Worm (Caenorhabditis elegans) whole organism, early embryonic: ENCODE results near the gene exl-1.

Source experiments
- B0310.2 ChIP-seq: sonication (generic microtip); optimal IDR thresholded peaks from 2 replicates; lab custom pipeline; 2016; ENCODE audit warnings: mild to moderate bottlenecking, missing genetic modification characterization, missing compliant biosample characterization
- F13C5.2 ChIP-seq: sonication (generic microtip); optimal IDR thresholded peaks from 2 replicates; lab custom pipeline; 2017; ENCODE audit warnings: mild to moderate bottlenecking, missing genetic modification characterization, inconsistent platforms, missing compliant biosample characterization
- aly-1 ChIP-seq: sonication (generic microtip); optimal IDR thresholded peaks from 2 replicates; lab custom pipeline; 2016; ENCODE audit warnings: missing genetic modification characterization, missing compliant biosample characterization
- ama-1 ChIP-seq: fragments of 150-350 bp; optimal IDR thresholded peaks from 2 replicates; lab custom pipeline; 2014
- ceh-13 ChIP-seq: fragments of 200-800 bp; sonication (Bioruptor generic); optimal IDR thresholded peaks from 2 replicates; lab custom pipeline; 2018; ENCODE audit warnings: mild to moderate bottlenecking, missing genetic modification characterization, missing compliant biosample characterization
- ceh-36 ChIP-seq: sonication (generic microtip); optimal IDR thresholded peaks from 2 replicates; lab custom pipeline; 2016; ENCODE audit warnings: missing genetic modification characterization, inconsistent platforms, missing compliant biosample characterization
- ets-7 ChIP-seq: sonication (generic microtip); optimal IDR thresholded peaks from 2 replicates; lab custom pipeline; 2016; ENCODE audit warnings: missing genotype, missing genetic modification characterization, missing compliant biosample characterization
- flt-1 ChIP-seq: fragments of 200-800 bp; sonication (Bioruptor generic); IDR thresholded peaks from 2 replicates; pipeline ENCODE4 v1.3.6; 2022; ENCODE audit warnings: missing genetic modification characterization, missing compliant biosample characterization
- hmbx-1 ChIP-seq: sonication (generic microtip); optimal IDR thresholded peaks from 2 replicates; lab custom pipeline; 2016; ENCODE audit warnings: mild to moderate bottlenecking, missing genetic modification characterization, missing compliant biosample characterization
- hmg-4 ChIP-seq: fragments of 200-800 bp; sonication (Bioruptor generic); optimal IDR thresholded peaks from 2 replicates; lab custom pipeline; 2018; ENCODE audit warnings: mild to moderate bottlenecking, missing genetic modification characterization, missing compliant biosample characterization
- hnd-1 ChIP-seq: sonication (generic microtip); optimal IDR thresholded peaks from 2 replicates; lab custom pipeline; 2016; ENCODE audit warnings: missing genetic modification characterization, missing compliant biosample characterization
- pes-1 ChIP-seq: fragments of 200-800 bp; sonication (Bioruptor generic); IDR thresholded peaks from 2 replicates; pipeline ENCODE4 v1.3.6; 2022; ENCODE audit warnings: missing genetic modification reagents, missing genetic modification characterization, missing compliant biosample characterization
- scrt-1 ChIP-seq: fragments of 200-800 bp; sonication (Bioruptor generic); IDR thresholded peaks from 2 replicates; pipeline ENCODE4 v1.3.6; 2022; ENCODE audit warnings: missing genetic modification characterization, missing compliant biosample characterization
- sea-1 ChIP-seq: fragments of 200-800 bp; sonication (Bioruptor generic); conservative IDR thresholded peaks from 2 replicates; pipeline ENCODE4 v1.3.6; 2022; ENCODE audit warnings: missing genetic modification characterization, missing compliant biosample characterization
- tbx-11 ChIP-seq: fragments of 200-800 bp; sonication (Bioruptor generic); IDR thresholded peaks from 2 replicates; pipeline ENCODE4 v1.3.6; 2022; ENCODE audit warnings: missing genetic modification characterization, missing compliant biosample characterization
- tbx-37 ChIP-seq: fragments of 200-800 bp; sonication (Bioruptor generic); conservative IDR thresholded peaks from 2 replicates; pipeline ENCODE4 v1.3.6; 2022; ENCODE audit warnings: missing genetic modification reagents, missing genetic modification characterization, missing compliant biosample characterization
- tra-4 ChIP-seq: sonication (generic microtip); optimal IDR thresholded peaks from 2 replicates; lab custom pipeline; 2017; ENCODE audit warnings: missing genetic modification characterization, missing compliant biosample characterization

The exl-1 gene

DNA sequence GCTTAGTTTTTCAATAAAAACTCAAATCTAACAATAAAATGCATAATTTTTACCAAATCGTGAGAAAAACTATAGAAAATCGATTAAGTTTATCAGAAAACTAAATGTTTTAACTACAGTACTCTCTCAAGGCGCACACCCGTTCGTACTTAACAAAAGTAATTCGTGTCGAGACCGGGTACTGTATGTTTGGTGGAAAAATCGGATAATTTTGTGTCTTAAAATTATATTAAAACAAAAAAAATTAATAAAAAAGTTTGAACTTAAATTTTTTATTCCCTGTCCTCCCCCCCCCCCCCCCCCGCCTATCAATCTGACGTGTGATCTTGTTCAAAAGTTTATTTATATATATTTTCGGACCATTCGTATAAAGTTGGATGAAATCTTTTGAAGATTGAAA lies 5.0 kb downstream of the exl-1 start, which contains the start of gene F26H11.4:
Gene F26H11.4, plus strand, starts transcription at position 301 of the 400 bp plus-strand sequence.
- TF ChIP-seq hmg-4: no peak
- no peak for TF ChIP-seq hnd-1 (tag; lab: Kevin White, UChicago)
- TF ChIP-seq hmbx-1 (tag; lab: Kevin White, UChicago): no peak
- no peak for TF ChIP-seq tra-4 (tag; lab: Kevin White, UChicago)
- TF ChIP-seq B0310.2 (tag; lab: Kevin White, UChicago): no peak
- TF ChIP-seq ama-1 (lab: Kevin White, UChicago): no peak
- no peak for TF ChIP-seq scrt-1 (GFP tag; lab: Robert Waterston, UW)
- no peak for TF ChIP-seq ceh-36
- no peak for TF ChIP-seq ceh-13 (GFP tag; lab: Kevin White, UChicago)
- no peak for TF ChIP-seq tbx-37 (GFP tag; lab: Robert Waterston, UW)
- TF ChIP-seq flt-1: no peak
- no peak for TF ChIP-seq pes-1
- no peak for TF ChIP-seq sea-1

DNA sequence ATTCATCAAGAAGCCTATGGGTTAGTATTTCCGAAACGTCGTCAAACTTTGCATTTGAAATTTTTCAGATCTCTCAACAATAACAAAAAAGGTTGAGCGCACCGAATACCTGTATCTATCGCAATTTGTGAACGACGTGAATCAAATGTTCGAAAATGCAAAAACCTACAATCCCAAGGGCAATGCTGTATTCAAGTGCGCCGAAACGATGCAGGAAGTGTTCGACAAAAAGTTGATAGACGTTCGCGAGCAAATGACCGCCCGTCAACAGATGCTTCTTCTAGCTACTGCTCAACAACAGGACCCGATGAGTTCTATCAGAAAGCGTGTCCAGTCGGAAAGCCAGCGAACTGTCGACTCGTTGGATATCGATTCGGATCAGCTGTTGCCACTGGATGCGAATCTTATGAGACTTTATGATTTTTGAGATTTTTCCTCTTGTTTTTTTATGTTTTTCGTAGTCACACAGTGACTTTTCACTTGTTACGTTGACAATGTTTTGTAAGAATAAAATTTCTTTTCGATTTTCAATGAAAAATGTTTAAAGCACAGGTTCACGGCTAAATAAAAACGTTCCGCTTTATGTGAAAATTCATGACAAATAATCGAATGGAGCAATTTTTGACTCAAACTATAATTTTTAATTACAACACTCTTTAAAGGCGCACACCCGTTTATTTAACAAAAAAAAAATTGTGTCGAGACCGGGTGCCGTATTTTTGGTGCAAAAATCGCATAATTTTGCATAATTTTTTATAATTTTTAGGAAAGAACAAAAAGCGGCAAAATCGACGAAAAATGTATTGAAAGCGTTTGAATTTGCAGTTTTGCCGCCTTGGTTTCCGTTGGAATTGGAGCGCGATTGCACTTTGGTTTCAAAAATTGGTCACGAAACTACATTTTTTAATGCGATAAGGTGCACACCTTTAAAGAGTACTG lies 5.7 kb downstream of the exl-1 start:
- TF ChIP-seq aly-1 (no peak), tbx-11 (0 out of 2 replicates have a peak, but pooled peaks have one; percentile 42), sea-1 (peak; percentile 84), hmbx-1 (tag; lab: Kevin White, UChicago) (no peak), hnd-1 (tag; lab: Kevin White, UChicago) (peak; percentile 56), flt-1 (peak; percentile 25; the same call in 1 of the 2 replicates), ceh-13 (GFP tag; lab: Kevin White, UChicago) (no peak), ama-1 (lab: Kevin White, UChicago) (peak; percentile 73), ets-7 (tag; lab: Kevin White, UChicago) (no peak), tra-4 (tag; lab: Kevin White, UChicago) (no peak), F13C5.2 (tag; lab: Kevin White, UChicago) (no peak), hmg-4 (no peak), scrt-1 (GFP tag; lab: Robert Waterston, UW) (no peak), B0310.2 (tag; lab: Kevin White, UChicago) (peak; percentile 36), pes-1 (peak; percentile 36; the same call in 1 of the 2 replicates), tbx-37 (GFP tag; lab: Robert Waterston, UW) (no peak), ceh-36 (peak; percentile 9)

DNA sequence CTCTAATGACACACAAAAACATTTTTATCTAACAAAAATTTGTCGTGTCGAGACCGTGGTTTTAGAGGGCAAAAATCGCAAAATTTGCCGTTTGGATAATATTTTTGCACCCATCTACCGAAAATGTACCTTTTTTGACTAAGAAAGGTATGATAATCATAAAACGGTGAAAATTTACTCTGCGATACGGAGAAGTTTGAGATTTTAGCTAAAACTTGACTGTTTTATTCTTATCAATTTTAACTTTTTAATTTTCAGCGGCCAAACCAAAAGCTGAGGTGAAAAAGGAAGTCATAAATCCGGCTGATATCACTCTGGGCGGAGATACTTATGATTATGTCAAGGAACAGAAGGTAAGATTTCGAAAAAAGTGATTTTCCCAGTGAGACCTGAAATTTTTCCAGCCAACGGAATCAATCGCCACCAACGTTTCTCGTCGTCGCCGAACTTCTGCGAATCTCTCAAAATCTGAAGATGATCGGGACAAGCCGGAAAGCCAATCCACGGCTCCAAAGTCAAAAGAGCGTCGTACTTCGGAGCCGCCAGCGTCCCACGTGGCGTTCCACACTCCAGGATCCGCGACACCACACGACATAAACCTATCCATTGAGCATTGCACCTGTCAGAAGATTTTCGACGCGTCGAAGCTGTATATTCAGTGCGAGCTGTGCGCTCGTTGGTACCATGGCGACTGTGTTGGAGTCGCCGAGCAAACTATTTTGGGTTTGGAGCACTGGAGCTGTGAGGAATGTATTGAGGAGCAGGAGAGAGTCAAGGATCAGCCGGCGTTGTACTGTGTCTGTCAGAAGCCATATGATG lies 6.9 kb downstream of the exl-1 start:
- no peak for TF ChIP-seq tbx-37 (GFP tag; lab: Robert Waterston, UW)
- peak; percentile 83 for TF ChIP-seq ama-1 (lab: Kevin White, UChicago)
- no peak for TF ChIP-seq tbx-11
- peak; percentile 36; the same call in 1 of the 2 replicates for TF ChIP-seq sea-1
- no peak for TF ChIP-seq hmg-4
- TF ChIP-seq F13C5.2 (tag; lab: Kevin White, UChicago): no peak
- no peak for TF ChIP-seq hmbx-1 (tag; lab: Kevin White, UChicago)

DNA sequence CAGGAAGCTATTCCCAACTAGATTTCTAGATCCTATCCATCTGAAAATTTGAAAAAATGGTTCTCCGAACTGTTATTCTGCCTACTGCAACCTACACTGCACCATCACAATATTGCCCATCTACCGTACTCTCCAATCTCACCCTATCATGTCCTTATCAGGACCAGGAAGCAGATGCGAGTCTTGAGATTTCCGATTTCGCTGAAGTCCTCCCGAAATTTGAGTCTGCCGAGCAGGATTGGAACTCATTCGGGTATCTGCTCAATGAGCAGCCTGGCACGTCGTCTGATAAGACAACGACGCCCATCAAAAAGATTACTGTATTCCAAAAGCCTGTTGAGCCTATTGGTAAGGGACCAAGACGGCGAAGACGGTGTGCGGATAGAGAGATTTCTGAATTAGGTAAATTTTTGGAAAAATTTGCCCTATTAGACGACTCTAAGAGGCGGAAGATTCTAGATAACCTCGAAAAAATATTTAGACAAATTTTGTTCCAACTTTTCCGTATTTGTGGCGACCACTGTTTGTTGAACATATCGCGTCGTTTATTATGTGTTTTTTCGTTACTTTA lies 7.7 kb downstream of the exl-1 start:
- TF ChIP-seq B0310.2 (tag; lab: Kevin White, UChicago): no peak
- TF ChIP-seq ets-7 (tag; lab: Kevin White, UChicago): no peak
- TF ChIP-seq ceh-36: peak; percentile 44
- TF ChIP-seq flt-1: no peak; the same call in 1 of the 2 replicates
- TF ChIP-seq aly-1: no peak
- peak; percentile 98 for TF ChIP-seq ama-1 (lab: Kevin White, UChicago)
- peak; percentile 15; the same call in 1 of the 2 replicates for TF ChIP-seq sea-1
- TF ChIP-seq hmg-4: peak; percentile 59

DNA sequence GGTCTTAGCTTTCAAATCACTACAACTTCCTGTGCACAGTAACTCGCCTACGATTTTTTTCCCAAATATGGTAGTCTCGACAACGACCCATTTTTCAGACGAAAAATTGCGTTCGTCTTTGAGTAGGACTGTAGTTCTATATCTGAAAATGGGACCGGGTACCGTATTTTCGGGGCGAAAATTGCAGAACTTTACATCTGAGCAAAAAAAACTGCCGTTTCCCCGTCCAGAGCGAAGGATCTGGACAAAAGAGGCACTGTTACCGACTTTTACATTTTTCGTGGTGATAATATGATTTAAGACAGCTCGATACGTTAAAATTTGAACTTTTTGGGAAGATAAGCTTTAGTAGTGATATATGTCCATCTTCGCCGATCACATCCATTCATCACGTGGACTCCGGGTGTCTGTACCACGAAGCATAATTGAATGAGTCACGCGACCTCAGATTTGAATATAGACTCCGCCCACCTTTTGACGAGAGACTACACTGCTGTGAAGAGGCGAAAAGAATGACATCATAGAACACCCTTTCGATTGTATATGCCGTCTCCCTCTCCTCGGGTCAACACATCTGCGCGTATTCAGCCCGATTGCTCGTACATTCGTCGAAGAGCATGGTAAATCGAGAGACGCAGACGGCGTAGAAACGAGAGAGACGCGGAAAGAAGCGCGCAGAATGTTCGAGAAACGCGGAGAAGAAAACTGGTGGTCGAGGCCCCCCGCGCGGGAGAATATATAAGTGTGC lies 8.4 kb downstream of the exl-1 start:
- TF ChIP-seq ceh-13 (GFP tag; lab: Kevin White, UChicago) (peak; percentile 0), ama-1 (lab: Kevin White, UChicago) (peak; percentile 93), F13C5.2 (tag; lab: Kevin White, UChicago) (peak; percentile 63), hnd-1 (tag; lab: Kevin White, UChicago) (no peak), tbx-37 (GFP tag; lab: Robert Waterston, UW) (no peak), B0310.2 (tag; lab: Kevin White, UChicago) (peak; percentile 22), hmg-4 (no peak), pes-1 (peak; percentile 9; the same call in 1 of the 2 replicates), flt-1 (peak; percentile 27; the same call in 1 of the 2 replicates)

DNA sequence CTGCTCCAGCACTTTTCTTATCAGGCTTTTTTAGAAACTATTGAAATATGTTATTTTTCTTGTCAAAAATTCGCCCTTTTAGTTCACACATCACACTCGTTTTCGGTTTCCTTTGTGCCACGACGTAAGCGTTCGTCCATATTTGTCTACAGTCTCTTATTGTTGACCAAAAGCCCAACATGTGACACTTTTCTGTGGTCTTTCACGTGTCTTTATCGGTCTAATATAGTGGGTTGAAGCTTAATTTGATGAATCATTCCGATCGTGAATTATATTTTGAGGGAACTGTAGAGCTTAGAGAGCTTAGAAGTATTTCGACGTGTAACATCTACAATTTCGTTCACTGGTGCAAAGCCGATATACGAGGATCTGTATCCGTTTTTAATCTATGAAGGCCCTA lies 9.0 kb downstream of the exl-1 start:
- TF ChIP-seq ets-7 (tag; lab: Kevin White, UChicago) (no peak), scrt-1 (GFP tag; lab: Robert Waterston, UW) (no peak), B0310.2 (tag; lab: Kevin White, UChicago) (no peak), hmg-4 (no peak), tbx-11 (no peak)
